Fruit fly (Drosophila melanogaster) whole organism, embryonic: ENCODE data around the gene CG5191.

Source experiments
- CG10209 ChIP-seq: fragments of 200-800 bp; sonication (Bioruptor generic); optimal IDR thresholded peaks from 3 replicates; lab custom pipeline; 2017; ENCODE audit warnings: missing biosample characterization, mild to moderate bottlenecking, missing genetic modification characterization, missing genetic modification reagents
- CG10654 ChIP-seq: fragments of 200-800 bp; sonication (Bioruptor generic); optimal IDR thresholded peaks from 2 replicates; lab custom pipeline; 2016; ENCODE audit warnings: missing biosample characterization, missing genetic modification characterization
- CG11695 ChIP-seq: fragments of 200-800 bp; sonication (Bioruptor generic); IDR thresholded peaks from 3 replicates; pipeline ENCODE4 v1.3.6; 2022; ENCODE audit warnings: missing biosample characterization, missing genetic modification characterization
- CG12071 ChIP-seq: fragments of 200-800 bp; sonication (Bioruptor generic); optimal IDR thresholded peaks from 3 replicates; lab custom pipeline; 2018; ENCODE audit warnings: missing biosample characterization, mild to moderate bottlenecking, missing genetic modification characterization
- CG12391 ChIP-seq: fragments of 200-800 bp; sonication (Bioruptor generic); optimal IDR thresholded peaks from 3 replicates; lab custom pipeline; 2018; ENCODE audit warnings: missing biosample characterization, mild to moderate bottlenecking, missing genetic modification characterization, moderate library complexity
- CG15269 ChIP-seq: fragments of 200-800 bp; sonication (Bioruptor generic); optimal IDR thresholded peaks from 2 replicates; lab custom pipeline; 2018; ENCODE audit warnings: missing biosample characterization, mild to moderate bottlenecking, missing genetic modification characterization, moderate library complexity
- CG1529 ChIP-seq: fragments of 200-800 bp; sonication (Bioruptor generic); optimal IDR thresholded peaks from 3 replicates; lab custom pipeline; 2018; ENCODE audit warnings: missing biosample characterization, missing genetic modification characterization
- CG16779 ChIP-seq: fragments of 200-800 bp; sonication (Bioruptor generic); IDR thresholded peaks from 2 replicates; pipeline ENCODE4 v1.3.6; 2022; ENCODE audit warnings: missing biosample characterization, missing genetic modification characterization
- CG17361 ChIP-seq: fragments of 200-800 bp; sonication (Bioruptor generic); IDR thresholded peaks from 3 replicates; pipeline ENCODE4 v1.3.6; 2022; ENCODE audit warnings: missing biosample characterization, missing genetic modification characterization
- CG18262 ChIP-seq: fragments of 200-800 bp; optimal IDR thresholded peaks from 3 replicates; lab custom pipeline; 2019; ENCODE audit warnings: missing biosample characterization, mild to moderate bottlenecking, missing genetic modification characterization, moderate library complexity
- CG2678 ChIP-seq: fragments of 200-800 bp; sonication (Bioruptor generic); optimal IDR thresholded peaks from 3 replicates; lab custom pipeline; 2019; ENCODE audit warnings: missing biosample characterization, mild to moderate bottlenecking, missing genetic modification characterization, moderate library complexity
- CG2712 ChIP-seq: fragments of 200-800 bp; optimal IDR thresholded peaks from 3 replicates; lab custom pipeline; 2019; ENCODE audit warnings: missing biosample characterization, mild to moderate bottlenecking, missing genetic modification characterization, moderate library complexity
- CG31441 ChIP-seq: fragments of 200-800 bp; sonication (Bioruptor generic); IDR thresholded peaks from 2 replicates; pipeline ENCODE4 v1.3.6; 2022; ENCODE audit warnings: missing biosample characterization, missing genetic modification characterization
- CG33213 ChIP-seq: fragments of 200-800 bp; sonication (Bioruptor generic); optimal IDR thresholded peaks from 3 replicates; lab custom pipeline; 2016; ENCODE audit warnings: missing biosample characterization, missing genetic modification characterization
- CG34376 ChIP-seq: fragments of 200-800 bp; sonication (Bioruptor generic); optimal IDR thresholded peaks from 2 replicates; lab custom pipeline; 2018; ENCODE audit warnings: missing biosample characterization, mild to moderate bottlenecking, missing genetic modification characterization
- CG3995 ChIP-seq: fragments of 200-800 bp; sonication (Bioruptor generic); optimal IDR thresholded peaks from 3 replicates; lab custom pipeline; 2016; ENCODE audit warnings: missing biosample characterization, missing genetic modification characterization
- CG42726 ChIP-seq: fragments of 200-800 bp; sonication (Bioruptor generic); IDR thresholded peaks from 2 replicates; pipeline ENCODE4 v1.3.6; 2022; ENCODE audit warnings: missing biosample characterization, missing genetic modification characterization; ENCODE audit not compliant: partially characterized antibody
- CG4328 ChIP-seq: fragments of 200-800 bp; sonication (Bioruptor generic); optimal IDR thresholded peaks from 3 replicates; lab custom pipeline; 2017; ENCODE audit warnings: missing biosample characterization, missing genetic modification reagents, missing genetic modification characterization
- CG6254 ChIP-seq: fragments of 200-800 bp; sonication (Bioruptor generic); optimal IDR thresholded peaks from 3 replicates; lab custom pipeline; 2017; ENCODE audit warnings: mild to moderate bottlenecking, missing biosample characterization, missing genetic modification reagents, missing genetic modification characterization
- CG7556 ChIP-seq: fragments of 200-800 bp; sonication (Bioruptor generic); optimal IDR thresholded peaks from 2 replicates; lab custom pipeline; 2017; ENCODE audit warnings: missing biosample characterization, mild to moderate bottlenecking, missing genetic modification characterization
- CoRest ChIP-seq: fragments of 200-800 bp; sonication (Bioruptor generic); optimal IDR thresholded peaks from 3 replicates; lab custom pipeline; 2018; ENCODE audit warnings: missing biosample characterization, mild to moderate bottlenecking, missing genetic modification characterization, moderate library complexity
- D19A ChIP-seq: fragments of 200-800 bp; optimal IDR thresholded peaks from 3 replicates; lab custom pipeline; 2019; ENCODE audit warnings: missing biosample characterization, mild to moderate bottlenecking, missing genetic modification characterization, moderate library complexity
- Dfd ChIP-seq, 2 experiments: fragments of >200 bp; optimal IDR thresholded peaks; 2 replicates each; lab custom pipeline; 2017; ENCODE audit warnings: missing biosample characterization in 2 of 2, missing genetic modification characterization in 2 of 2
- GATAe ChIP-seq: fragments of 200-800 bp; sonication (Bioruptor generic); conservative IDR thresholded peaks from 2 replicates; pipeline ENCODE4 v1.3.6; 2022; ENCODE audit warnings: missing biosample characterization, missing genetic modification characterization
- Gsc ChIP-seq: fragments of 200-800 bp; sonication (Bioruptor generic); IDR thresholded peaks from 2 replicates; pipeline ENCODE4 v1.3.6; 2022; ENCODE audit warnings: missing biosample characterization, missing genetic modification characterization
- HLH54F ChIP-seq: fragments of 200-800 bp; sonication (Bioruptor generic); optimal IDR thresholded peaks from 3 replicates; lab custom pipeline; 2016; ENCODE audit warnings: missing biosample characterization, missing genetic modification characterization
- Hr39 ChIP-seq: fragments of >200 bp; optimal IDR thresholded peaks from 2 replicates; lab custom pipeline; 2017
- Sry-β ChIP-seq: fragments of 200-800 bp; sonication (Bioruptor generic); optimal IDR thresholded peaks from 2 replicates; lab custom pipeline; 2018; ENCODE audit warnings: missing biosample characterization, mild to moderate bottlenecking, missing genetic modification characterization, moderate library complexity
- al ChIP-seq: fragments of 200-800 bp; sonication (Bioruptor generic); IDR thresholded peaks from 2 replicates; pipeline ENCODE4 v1.3.6; 2022; ENCODE audit warnings: missing biosample characterization, missing genetic modification characterization
- ap ChIP-seq: fragments of 200-800 bp; sonication (Bioruptor generic); IDR thresholded peaks from 2 replicates; pipeline ENCODE4 v1.3.6; 2022; ENCODE audit warnings: missing biosample characterization, missing genetic modification characterization
- caup ChIP-seq: fragments of 200-800 bp; sonication (Bioruptor generic); optimal IDR thresholded peaks from 3 replicates; lab custom pipeline; 2017; ENCODE audit warnings: missing biosample characterization, mild to moderate bottlenecking, missing genetic modification characterization, moderate library complexity; ENCODE audit not compliant: severe bottlenecking
- cg ChIP-seq: fragments of 200-800 bp; sonication (Bioruptor generic); optimal IDR thresholded peaks from 3 replicates; lab custom pipeline; 2019; ENCODE audit warnings: missing biosample characterization, mild to moderate bottlenecking, missing genetic modification characterization, moderate library complexity
- chif ChIP-seq, 2 experiments: fragments of 200-800 bp; sonication (Bioruptor generic); optimal IDR thresholded peaks; 3 replicates each; lab custom pipeline; 2016; ENCODE audit warnings: missing biosample characterization in 2 of 2, missing genetic modification characterization in 2 of 2
- dimm ChIP-seq: fragments of 200-800 bp; sonication (Bioruptor generic); IDR thresholded peaks from 2 replicates; pipeline ENCODE4 v1.3.6; 2022; ENCODE audit warnings: missing biosample characterization, missing genetic modification characterization
- dmrt99B ChIP-seq: fragments of 200-800 bp; sonication (Bioruptor generic); optimal IDR thresholded peaks from 2 replicates; lab custom pipeline; 2018; ENCODE audit warnings: missing biosample characterization, mild to moderate bottlenecking, missing genetic modification characterization, moderate library complexity
- dpn ChIP-seq, 2 experiments: fragments of 200-800 bp; sonication (Bioruptor generic); optimal IDR thresholded peaks; 3 replicates each; lab custom pipeline; 2016; ENCODE audit warnings: missing biosample characterization in 2 of 2, missing genetic modification characterization in 2 of 2
- grau ChIP-seq: fragments of 200-800 bp; optimal IDR thresholded peaks from 3 replicates; lab custom pipeline; 2019; ENCODE audit warnings: missing biosample characterization, mild to moderate bottlenecking, missing genetic modification characterization, moderate library complexity
- lola ChIP-seq, 3 experiments: fragments of >200 bp in 2 of 3; fragments of 200-800 bp in 1 of 3; sonication (Bioruptor generic) in 1 of 3; optimal IDR thresholded peaks; 2 replicates each; lab custom pipeline; 2017 to 2019; ENCODE audit warnings: missing biosample characterization in 3 of 3, missing genetic modification characterization in 3 of 3, mild to moderate bottlenecking in 1 of 3, moderate library complexity in 1 of 3
- nerfin-2 ChIP-seq: fragments of 200-800 bp; sonication (Bioruptor generic); IDR thresholded peaks from 2 replicates; pipeline ENCODE4 v1.3.6; 2022; ENCODE audit warnings: missing biosample characterization, missing genetic modification characterization; ENCODE audit not compliant: partially characterized antibody
- prd ChIP-seq, 3 experiments: fragments of >200 bp in 2 of 3; fragments of 200-800 bp in 1 of 3; sonication (Bioruptor generic) in 1 of 3; optimal IDR thresholded peaks in 2 of 3; IDR thresholded peaks in 1 of 3; 2 replicates in 2 of 3; 3 replicates in 1 of 3; pipeline versions ENCODE4 v1.3.6 to Lab custom; 2017 to 2022; ENCODE audit warnings: missing biosample characterization in 1 of 3, missing genetic modification characterization in 1 of 3
- repo ChIP-seq: fragments of 200-800 bp; sonication (Bioruptor generic); optimal IDR thresholded peaks from 2 replicates; lab custom pipeline; 2016; ENCODE audit warnings: missing biosample characterization, missing genetic modification characterization
- row ChIP-seq: fragments of 200-800 bp; sonication (Bioruptor generic); IDR thresholded peaks from 3 replicates; pipeline ENCODE4 v1.3.6; 2022; ENCODE audit warnings: missing biosample characterization, missing genetic modification characterization
- salm ChIP-seq: fragments of 200-800 bp; sonication (Bioruptor generic); optimal IDR thresholded peaks from 2 replicates; lab custom pipeline; 2018; ENCODE audit warnings: missing biosample characterization, mild to moderate bottlenecking, missing genetic modification characterization
- sisA ChIP-seq: fragments of 200-800 bp; sonication (Bioruptor generic); IDR thresholded peaks from 2 replicates; pipeline ENCODE4 v1.3.6; 2022; ENCODE audit warnings: missing biosample characterization, missing genetic modification characterization
- sr ChIP-seq: fragments of 200-800 bp; sonication (Bioruptor generic); IDR thresholded peaks from 3 replicates; pipeline ENCODE4 v1.3.6; 2022; ENCODE audit warnings: missing biosample characterization, missing genetic modification characterization
- tin ChIP-seq: fragments of 200-800 bp; sonication (Bioruptor generic); optimal IDR thresholded peaks from 3 replicates; lab custom pipeline; 2016; ENCODE audit warnings: missing biosample characterization, missing genetic modification characterization
- twi ChIP-seq: fragments of 200-800 bp; optimal IDR thresholded peaks from 2 replicates; lab custom pipeline; 2019; ENCODE audit warnings: missing biosample characterization, mild to moderate bottlenecking, missing genetic modification characterization, moderate library complexity
- unc-4 ChIP-seq: fragments of 200-800 bp; sonication (Bioruptor generic); IDR thresholded peaks from 2 replicates; pipeline ENCODE4 v1.3.6; 2022; ENCODE audit warnings: missing biosample characterization, missing genetic modification characterization; ENCODE audit not compliant: partially characterized antibody
- z ChIP-seq: fragments of 200-800 bp; sonication (Bioruptor generic); IDR thresholded peaks from 3 replicates; pipeline ENCODE4 v1.3.6; 2022; ENCODE audit warnings: missing biosample characterization, missing genetic modification characterization
- zen ChIP-seq: fragments of 200-800 bp; sonication (Bioruptor generic); optimal IDR thresholded peaks from 3 replicates; lab custom pipeline; 2018; ENCODE audit warnings: missing biosample characterization, mild to moderate bottlenecking, missing genetic modification characterization, moderate library complexity

The CG5191 gene

dm6 chr3R:20573326-20573725 lies 12.7 kb downstream of the CG5191 start (continued):
- TF ChIP-seq chif (GFP tag; optimal IDR thresholded peaks at IDR 0.05; lab: Kevin White, UChicago) (peak in 1 of 2 experiments; percentile 10), cg (GFP tag; lab: Kevin White, UChicago) (no peak), Hr39 (lab: Kevin White, UChicago) (no peak), repo (GFP tag; lab: Kevin White, UChicago) (no peak), CG12391 (tag; lab: Kevin White, UChicago) (peak; percentile 25), Sry-β (GFP tag; lab: Kevin White, UChicago) (no peak), CG7556 (GFP tag; lab: Kevin White, UChicago) (peak; percentile 29), CG1529 (GFP tag; lab: Kevin White, UChicago) (no peak), CG6254 (GFP tag; lab: Kevin White, UChicago) (no peak), CG33213 (GFP tag; lab: Kevin White, UChicago) (no peak), Gsc (no peak), grau (peak; percentile 90), GATAe (GFP tag; lab: Robert Waterston, UW) (no peak), twi (tag; lab: Kevin White, UChicago) (peak; percentile 16), ap (no peak), row (GFP tag; lab: Robert Waterston, UW) (peak; percentile 33; the same call in 1 of the 3 replicates), z (GFP tag; lab: Robert Waterston, UW) (no peak), unc-4 (GFP tag; lab: Robert Waterston, UW) (no peak), CoRest (tag; lab: Kevin White, UChicago) (peak; percentile 59), CG2712 (peak; percentile 6), tin (GFP tag; lab: Kevin White, UChicago) (no peak), CG10209 (GFP tag; lab: Kevin White, UChicago) (peak; percentile 7), sr (GFP tag; lab: Robert Waterston, UW) (no peak), dpn (GFP tag; optimal IDR thresholded peaks at IDR 0.05; lab: Kevin White, UChicago) (peak in 1 of 2 experiments; percentile 30), caup (no peak), CG18262 (peak; percentile 30), dimm (GFP tag; lab: Robert Waterston, UW) (no peak), CG10654 (GFP tag; lab: Kevin White, UChicago) (no peak), CG2678 (tag; lab: Kevin White, UChicago) (peak; percentile 17), CG3995 (GFP tag; lab: Kevin White, UChicago) (no peak), CG34376 (GFP tag; lab: Kevin White, UChicago) (no peak), CG16779 (GFP tag; lab: Robert Waterston, UW) (no peak), CG31441 (no peak), salm (tag; lab: Kevin White, UChicago) (no peak), nerfin-2 (GFP tag; lab: Robert Waterston, UW) (no peak), zen (tag; lab: Kevin White, UChicago) (peak; percentile 6), HLH54F (GFP tag; lab: Kevin White, UChicago) (no peak), dmrt99B (tag; lab: Kevin White, UChicago) (peak; percentile 27), CG15269 (peak; percentile 20), Dfd (GFP tag; optimal IDR thresholded peaks at IDR 0.05; lab: Kevin White, UChicago) (no peak), CG11695 (GFP tag; lab: Robert Waterston, UW) (no peak), CG4328 (GFP tag; lab: Kevin White, UChicago) (no peak), CG17361 (peak; percentile 55; the same call in 1 of the 3 replicates), lola (GFP tag; optimal IDR thresholded peaks at IDR 0.05; lab: Kevin White, UChicago) (peak in 1 of 3 experiments; percentile 36), CG12071 (GFP tag; lab: Kevin White, UChicago) (no peak), prd (optimal IDR thresholded peaks at IDR 0.05; lab: Kevin White, UChicago) (no peak), prd (GFP tag; IDR thresholded peaks at IDR 0.05; lab: Robert Waterston, UW) (peak; percentile 36; the same call in 2 of the 3 replicates), D19A (tag; lab: Kevin White, UChicago) (no peak), al (GFP tag; lab: Robert Waterston, UW) (no peak), sisA (GFP tag; lab: Robert Waterston, UW) (no peak), CG42726 (no peak)
